Fruit fly (Drosophila melanogaster) whole organism, embryonic: ENCODE measurements around the gene Usp30.

ENCODE experiments used
- Atf-2 ChIP-seq: fragments of 200-800 bp; sonication (Bioruptor generic); optimal IDR thresholded peaks from 2 replicates; lab custom pipeline; 2016; ENCODE audit warnings: missing biosample characterization, missing genetic modification characterization
- C15 ChIP-seq: fragments of 200-800 bp; sonication (Bioruptor generic); IDR thresholded peaks from 3 replicates; pipeline ENCODE4 v1.3.6; 2022; ENCODE audit warnings: missing biosample characterization, missing genetic modification characterization
- CG12659 ChIP-seq: fragments of 200-800 bp; sonication (Bioruptor generic); optimal IDR thresholded peaks from 3 replicates; lab custom pipeline; 2017; ENCODE audit warnings: mild to moderate bottlenecking, missing biosample characterization, missing genetic modification reagents, missing genetic modification characterization
- CG13123 ChIP-seq: fragments of 200-800 bp; sonication (Bioruptor generic); optimal IDR thresholded peaks from 2 replicates; lab custom pipeline; 2016; ENCODE audit warnings: missing biosample characterization, missing genetic modification characterization
- CG13424 ChIP-seq: fragments of 200-800 bp; sonication (Bioruptor generic); optimal IDR thresholded peaks from 2 replicates; lab custom pipeline; 2019; ENCODE audit warnings: missing biosample characterization, mild to moderate bottlenecking, missing genetic modification characterization, moderate library complexity
- CG15011 ChIP-seq: fragments of 200-800 bp; sonication (Bioruptor generic); optimal IDR thresholded peaks from 3 replicates; lab custom pipeline; 2018; ENCODE audit warnings: missing biosample characterization, mild to moderate bottlenecking, missing genetic modification characterization
- CG15073 ChIP-seq: fragments of 200-800 bp; sonication (Bioruptor generic); optimal IDR thresholded peaks from 2 replicates; lab custom pipeline; 2016; ENCODE audit warnings: missing biosample characterization, missing genetic modification characterization
- CG17829 ChIP-seq: fragments of 200-800 bp; optimal IDR thresholded peaks from 2 replicates; lab custom pipeline; 2019; ENCODE audit warnings: missing biosample characterization, mild to moderate bottlenecking, missing genetic modification characterization, moderate library complexity
- CG2199 ChIP-seq: fragments of 200-800 bp; sonication (Bioruptor generic); IDR thresholded peaks from 3 replicates; pipeline ENCODE4 v1.3.6; 2022; ENCODE audit warnings: missing biosample characterization, missing genetic modification characterization
- CG2202 ChIP-seq: fragments of 200-800 bp; sonication (Bioruptor generic); optimal IDR thresholded peaks from 2 replicates; lab custom pipeline; 2018; ENCODE audit warnings: missing biosample characterization, mild to moderate bottlenecking, missing genetic modification characterization
- CG2875 ChIP-seq: fragments of 200-800 bp; sonication (Bioruptor generic); optimal IDR thresholded peaks from 2 replicates; lab custom pipeline; 2017; ENCODE audit warnings: missing biosample characterization, mild to moderate bottlenecking, missing genetic modification characterization, missing genetic modification reagents
- CG3163 ChIP-seq: fragments of 200-800 bp; sonication (Bioruptor generic); optimal IDR thresholded peaks from 3 replicates; lab custom pipeline; 2016; ENCODE audit warnings: missing biosample characterization, missing genetic modification characterization
- CG4404 ChIP-seq: fragments of 200-800 bp; sonication (Bioruptor generic); IDR thresholded peaks from 2 replicates; pipeline ENCODE4 v1.3.6; 2022; ENCODE audit warnings: missing biosample characterization, missing genetic modification characterization
- CG4820 ChIP-seq: fragments of 200-800 bp; sonication (Bioruptor generic); optimal IDR thresholded peaks from 3 replicates; lab custom pipeline; 2016; ENCODE audit warnings: missing biosample characterization, missing genetic modification characterization
- CG5245 ChIP-seq: fragments of 200-800 bp; sonication (Bioruptor generic); optimal IDR thresholded peaks from 3 replicates; lab custom pipeline; 2016; ENCODE audit warnings: missing biosample characterization, missing genetic modification characterization
- CG6765 ChIP-seq: fragments of 200-800 bp; sonication (Bioruptor generic); optimal IDR thresholded peaks from 3 replicates; lab custom pipeline; 2017; ENCODE audit warnings: missing biosample characterization, mild to moderate bottlenecking, missing genetic modification characterization
- CG7556 ChIP-seq: fragments of 200-800 bp; sonication (Bioruptor generic); optimal IDR thresholded peaks from 2 replicates; lab custom pipeline; 2017; ENCODE audit warnings: missing biosample characterization, mild to moderate bottlenecking, missing genetic modification characterization
- CG8089 ChIP-seq: fragments of 200-800 bp; sonication (Bioruptor generic); optimal IDR thresholded peaks from 3 replicates; lab custom pipeline; 2016; ENCODE audit warnings: missing biosample characterization, missing genetic modification characterization
- CG8478 ChIP-seq: fragments of >200 bp; optimal IDR thresholded peaks from 2 replicates; lab custom pipeline; 2018
- Dip3 ChIP-seq: fragments of 200-800 bp; sonication (Bioruptor generic); optimal IDR thresholded peaks from 3 replicates; lab custom pipeline; 2016; ENCODE audit warnings: missing biosample characterization, missing genetic modification characterization
- Dll ChIP-seq: fragments of 200-800 bp; sonication (Bioruptor generic); IDR thresholded peaks from 4 replicates; pipeline ENCODE4 v1.3.6; 2022; ENCODE audit warnings: missing biosample characterization, missing genetic modification characterization; ENCODE audit not compliant: partially characterized antibody
- Elba2 ChIP-seq: fragments of 200-800 bp; sonication (Bioruptor generic); optimal IDR thresholded peaks from 3 replicates; lab custom pipeline; 2016; ENCODE audit warnings: missing biosample characterization, missing genetic modification characterization
- Ets97D ChIP-seq: fragments of 200-800 bp; sonication (Bioruptor generic); optimal IDR thresholded peaks from 3 replicates; lab custom pipeline; 2016; ENCODE audit warnings: missing biosample characterization, missing genetic modification characterization
- Jarid2 ChIP-seq: fragments of 200-800 bp; sonication (Bioruptor generic); optimal IDR thresholded peaks from 3 replicates; lab custom pipeline; 2017; ENCODE audit warnings: mild to moderate bottlenecking, missing biosample characterization, missing genetic modification reagents, missing genetic modification characterization
- MTF-1 ChIP-seq: fragments of 200-800 bp; sonication (Bioruptor generic); optimal IDR thresholded peaks from 2 replicates; lab custom pipeline; 2018; ENCODE audit warnings: missing biosample characterization, mild to moderate bottlenecking, missing genetic modification characterization, borderline replicate concordance
- Rx ChIP-seq: fragments of 200-800 bp; sonication (Bioruptor generic); IDR thresholded peaks from 2 replicates; pipeline ENCODE4 v1.3.6; 2022; ENCODE audit warnings: missing biosample characterization, missing genetic modification characterization
- Sin3A ChIP-seq: fragments of >200 bp; optimal IDR thresholded peaks from 2 replicates; lab custom pipeline; 2018
- Usf ChIP-seq: fragments of 200-800 bp; sonication (Bioruptor generic); optimal IDR thresholded peaks from 2 replicates; lab custom pipeline; 2017; ENCODE audit warnings: missing genotype, missing biosample characterization, missing genetic modification characterization
- abd-A ChIP-seq: fragments of 200-800 bp; sonication (Bioruptor generic); optimal IDR thresholded peaks from 3 replicates; lab custom pipeline; 2019; ENCODE audit warnings: missing biosample characterization, mild to moderate bottlenecking, missing genetic modification characterization, moderate library complexity
- bab2 ChIP-seq: fragments of 200-800 bp; sonication (Bioruptor generic); optimal IDR thresholded peaks from 2 replicates; lab custom pipeline; 2016; ENCODE audit warnings: missing biosample characterization, missing genetic modification characterization
- cas ChIP-seq: fragments of 200-800 bp; sonication (Bioruptor generic); IDR thresholded peaks from 2 replicates; pipeline ENCODE4 v1.3.6; 2022; ENCODE audit warnings: missing biosample characterization, missing genetic modification characterization
- chif ChIP-seq, 2 experiments: fragments of 200-800 bp; sonication (Bioruptor generic); optimal IDR thresholded peaks; 3 replicates each; lab custom pipeline; 2016; ENCODE audit warnings: missing biosample characterization in 2 of 2, missing genetic modification characterization in 2 of 2
- chm ChIP-seq: fragments of 200-800 bp; sonication (Bioruptor generic); IDR thresholded peaks from 2 replicates; pipeline ENCODE4 v1.3.6; 2022; ENCODE audit warnings: missing biosample characterization, missing genetic modification characterization
- danr ChIP-seq: fragments of 200-800 bp; sonication (Bioruptor generic); IDR thresholded peaks from 2 replicates; pipeline ENCODE4 v1.3.6; 2022; ENCODE audit warnings: missing biosample characterization, missing genetic modification characterization
- dmrt11E ChIP-seq: fragments of 200-800 bp; sonication (Bioruptor generic); optimal IDR thresholded peaks from 3 replicates; lab custom pipeline; 2018; ENCODE audit warnings: missing biosample characterization, mild to moderate bottlenecking, missing genetic modification characterization, moderate library complexity
- en ChIP-seq: fragments of 200-800 bp; sonication (Bioruptor generic); optimal IDR thresholded peaks from 2 replicates; lab custom pipeline; 2016; ENCODE audit warnings: missing biosample characterization, missing genetic modification characterization
- fru ChIP-seq: fragments of >200 bp; optimal IDR thresholded peaks from 2 replicates; lab custom pipeline; 2017
- hkb ChIP-seq, 2 experiments: fragments of 200-800 bp in 1 of 2; fragments of >200 bp in 1 of 2; sonication (Bioruptor generic) in 1 of 2; IDR thresholded peaks in 1 of 2; optimal IDR thresholded peaks in 1 of 2; 2 replicates each; pipeline versions ENCODE4 v1.3.6 to Lab custom; 2017 to 2022; ENCODE audit warnings: missing biosample characterization in 1 of 2, missing genetic modification characterization in 1 of 2
- insv ChIP-seq, 2 experiments: fragments of 200-800 bp; sonication (Bioruptor generic); optimal IDR thresholded peaks; 3 replicates each; lab custom pipeline; 2016 to 2018; ENCODE audit warnings: missing biosample characterization in 2 of 2, missing genetic modification characterization in 2 of 2
- jumu ChIP-seq: fragments of 200-800 bp; sonication (Bioruptor generic); optimal IDR thresholded peaks from 3 replicates; lab custom pipeline; 2016; ENCODE audit warnings: missing biosample characterization, missing genetic modification characterization
- nau ChIP-seq: fragments of 200-800 bp; sonication (Bioruptor generic); optimal IDR thresholded peaks from 3 replicates; lab custom pipeline; 2017; ENCODE audit warnings: missing biosample characterization, mild to moderate bottlenecking, missing genetic modification characterization, missing genetic modification reagents
- psq ChIP-seq: fragments of 200-800 bp; sonication (Bioruptor generic); optimal IDR thresholded peaks from 2 replicates; lab custom pipeline; 2017; ENCODE audit warnings: missing biosample characterization, missing genetic modification characterization
- rib ChIP-seq: fragments of 200-800 bp; sonication (Bioruptor generic); IDR thresholded peaks from 2 replicates; pipeline ENCODE4 v1.3.6; 2022; ENCODE audit warnings: missing biosample characterization, missing genetic modification characterization
- sens ChIP-seq: fragments of 200-800 bp; sonication (Bioruptor generic); peaks from one replicate; lab custom pipeline; 2016; ENCODE audit warnings: missing biosample characterization, missing genetic modification characterization
- tap ChIP-seq: fragments of 200-800 bp; optimal IDR thresholded peaks from 3 replicates; lab custom pipeline; 2019; ENCODE audit warnings: missing biosample characterization, mild to moderate bottlenecking, missing genetic modification characterization, moderate library complexity
- vfl ChIP-seq: fragments of 200-800 bp; sonication (Bioruptor generic); optimal IDR thresholded peaks from 2 replicates; lab custom pipeline; 2016; ENCODE audit warnings: missing biosample characterization, missing genetic modification characterization
- vnd ChIP-seq: fragments of 200-800 bp; sonication (Bioruptor generic); IDR thresholded peaks from 3 replicates; pipeline ENCODE4 v1.3.6; 2022; ENCODE audit warnings: missing biosample characterization, missing genetic modification characterization; ENCODE audit not compliant: partially characterized antibody
- wek ChIP-seq: fragments of 200-800 bp; sonication (Bioruptor generic); optimal IDR thresholded peaks from 3 replicates; lab custom pipeline; 2018; ENCODE audit warnings: missing biosample characterization, mild to moderate bottlenecking, missing genetic modification characterization, moderate library complexity
- zen2 ChIP-seq: fragments of 200-800 bp; sonication (Bioruptor generic); IDR thresholded peaks from 3 replicates; pipeline ENCODE4 v1.3.6; 2022; ENCODE audit warnings: missing biosample characterization, missing genetic modification characterization; ENCODE audit not compliant: partially characterized antibody

Usp30 gene

DNA sequence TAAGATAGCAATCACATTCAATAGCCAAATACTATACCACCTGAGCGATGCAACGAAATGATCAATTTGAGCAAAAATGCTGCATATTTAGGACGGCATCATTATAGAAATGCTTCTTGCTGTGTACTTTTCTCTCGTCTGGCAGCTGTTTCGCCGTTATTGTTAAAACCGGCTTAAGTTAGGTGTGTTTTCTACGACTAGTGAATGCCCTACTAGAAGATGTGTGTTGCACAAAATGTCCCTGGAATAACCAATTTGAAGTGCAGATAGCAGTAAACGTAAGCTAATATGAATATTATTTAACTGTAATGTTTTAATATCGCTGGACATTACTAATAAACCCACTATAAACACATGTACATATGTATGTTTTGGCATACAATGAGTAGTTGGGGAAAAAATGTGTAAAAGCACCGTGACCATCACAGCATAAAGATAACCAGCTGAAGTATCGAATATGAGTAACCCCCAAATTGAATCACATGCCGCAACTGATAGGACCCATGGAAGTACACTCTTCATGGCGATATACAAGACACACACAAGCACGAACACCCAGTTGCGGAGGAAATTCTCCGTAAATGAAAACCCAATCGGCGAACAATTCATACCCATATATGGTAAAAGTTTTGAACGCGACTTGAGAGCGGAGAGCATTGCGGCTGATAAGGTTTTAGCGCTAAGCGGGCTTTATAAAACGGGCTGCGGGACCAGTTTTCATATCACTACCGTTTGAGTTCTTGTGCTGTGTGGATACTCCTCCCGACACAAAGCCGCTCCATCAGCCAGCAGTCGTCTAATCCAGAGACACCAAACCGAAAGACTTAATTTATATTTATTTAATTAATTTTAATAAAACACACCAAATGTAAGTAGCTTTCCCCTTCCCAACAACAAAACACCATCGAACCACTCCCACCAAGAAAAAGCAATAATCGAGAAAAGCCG, 20.8 kb upstream of the Usp30 start, which contains the start of gene Act5C (continued):
- peak; percentile 93 for TF ChIP-seq CG2199 (GFP tag; lab: Robert Waterston, UW)
- TF ChIP-seq dmrt11E (tag; lab: Kevin White, UChicago) = peak; percentile 96
- peak; percentile 79 for TF ChIP-seq vfl (GFP tag; lab: Kevin White, UChicago)
- peak; percentile 93 for TF ChIP-seq CG8089 (GFP tag; lab: Kevin White, UChicago)
- peak; percentile 92 for TF ChIP-seq Atf-2
- TF ChIP-seq chm = peak; percentile 93
- no peak for TF ChIP-seq Dll (GFP tag; lab: Robert Waterston, UW)
- TF ChIP-seq danr = peak; percentile 81
- TF ChIP-seq Ets97D = peak; percentile 83
- TF ChIP-seq Rx (GFP tag; lab: Robert Waterston, UW) = peak; percentile 91
- peak; percentile 91 for TF ChIP-seq CG12659 (GFP tag; lab: Kevin White, UChicago)
- peak; percentile 86 for TF ChIP-seq Usf (GFP tag; lab: Kevin White, UChicago)
- no peak for TF ChIP-seq vnd
- peak; percentile 95 for TF ChIP-seq tap (tag; lab: Kevin White, UChicago)
- TF ChIP-seq abd-A (tag; lab: Kevin White, UChicago) = peak; percentile 41
- peak; percentile 87 for TF ChIP-seq CG13123
- no peak for TF ChIP-seq hkb (optimal IDR thresholded peaks at IDR 0.05; lab: Kevin White, UChicago)
- TF ChIP-seq hkb (GFP tag; IDR thresholded peaks at IDR 0.05; lab: Robert Waterston, UW) = peak; percentile 94
- TF ChIP-seq CG2875 (GFP tag; lab: Kevin White, UChicago) = peak; percentile 90
- peak; percentile 93 for TF ChIP-seq rib (GFP tag; lab: Robert Waterston, UW)
- TF ChIP-seq CG15073 = peak; percentile 74
- TF ChIP-seq wek = peak; percentile 87
- TF ChIP-seq MTF-1 (GFP tag; lab: Kevin White, UChicago) = peak; percentile 89
- no peak for TF ChIP-seq zen2 (GFP tag; lab: Robert Waterston, UW)
- TF ChIP-seq chif (GFP tag; optimal IDR thresholded peaks at IDR 0.05; lab: Kevin White, UChicago) = peak; percentile 89 to 96
- peak; percentile 92 for TF ChIP-seq CG4820 (GFP tag; lab: Kevin White, UChicago)
- TF ChIP-seq cas = peak; percentile 76
- TF ChIP-seq CG13424 (tag; lab: Kevin White, UChicago) = peak; percentile 93
- TF ChIP-seq sens (GFP tag; lab: Kevin White, UChicago) = peak; percentile 99
- no peak for TF ChIP-seq insv (GFP tag; optimal IDR thresholded peaks at IDR 0.05; lab: Kevin White, UChicago)
- TF ChIP-seq CG8478 = no peak
- peak; percentile 87 for TF ChIP-seq CG5245
- no peak for TF ChIP-seq Sin3A (lab: Kevin White, UChicago)
- TF ChIP-seq CG15011 = peak; percentile 86
- peak; percentile 86 for TF ChIP-seq nau (GFP tag; lab: Kevin White, UChicago)
- peak; percentile 90 for TF ChIP-seq en (GFP tag; lab: Kevin White, UChicago)
- TF ChIP-seq Dip3 = peak; percentile 87
- peak; percentile 95 for TF ChIP-seq jumu (GFP tag; lab: Kevin White, UChicago)
- TF ChIP-seq Jarid2 (GFP tag; lab: Kevin White, UChicago) = peak; percentile 77
- peak; percentile 74 for TF ChIP-seq psq
- peak; percentile 90 for TF ChIP-seq CG2202 (tag; lab: Kevin White, UChicago)
- peak; percentile 94 for TF ChIP-seq bab2
- TF ChIP-seq CG4404 (GFP tag; lab: Robert Waterston, UW) = peak; percentile 90
- TF ChIP-seq CG17829 (tag; lab: Kevin White, UChicago) = peak; percentile 95
- peak; percentile 76 for TF ChIP-seq CG6765 (GFP tag; lab: Kevin White, UChicago)
- TF ChIP-seq CG3163 (GFP tag; lab: Kevin White, UChicago) = peak; percentile 82
- peak; percentile 74 for TF ChIP-seq Elba2 (GFP tag; lab: Kevin White, UChicago)
- peak; percentile 89 for TF ChIP-seq C15 (GFP tag; lab: Robert Waterston, UW)
- no peak for TF ChIP-seq fru
- peak; percentile 92 for TF ChIP-seq CG7556 (GFP tag; lab: Kevin White, UChicago)
